Fruit fly (Drosophila melanogaster): ENCODE results near the gene CG15731.

Gene CG15731

DNA sequence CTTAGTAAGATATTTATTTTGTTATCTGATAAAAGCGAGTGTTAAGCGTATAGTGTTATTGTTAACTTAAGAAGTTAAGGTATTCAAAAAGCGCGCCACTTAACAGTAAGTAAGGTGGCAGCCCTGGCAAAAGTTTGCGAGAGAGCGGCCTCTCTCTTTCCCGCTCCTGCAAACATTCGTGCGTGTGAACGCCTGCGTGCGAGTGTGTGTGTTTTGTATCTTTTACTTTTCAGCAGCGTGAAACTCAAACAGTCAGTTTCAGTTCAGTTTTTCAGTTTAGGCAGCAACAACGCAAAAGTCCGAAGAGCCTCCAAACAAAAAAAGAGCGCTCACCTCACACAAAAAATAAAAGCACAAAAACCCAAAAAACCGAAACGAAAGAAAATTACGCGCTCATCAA is 13.8 kb upstream of the CG15731 start (continued):
- TF ChIP-seq CG8290 (GFP tag; optimal IDR thresholded peaks at IDR 0.05) (no peak), CG8290 (tag; optimal IDR thresholded peaks at IDR 0.05) (peak in 1 of 2 experiments; percentile 50)

- TF ChIP-seq sd (tag; optimal IDR thresholded peaks at IDR 0.05) (peak; percentile 32), da (GFP tag; optimal IDR thresholded peaks at IDR 0.05) (no peak), CG17829 (tag; optimal IDR thresholded peaks at IDR 0.05) (peak; percentile 36), BEAF-32 (GFP tag; optimal IDR thresholded peaks at IDR 0.05) (no peak), Dll (GFP tag; IDR thresholded peaks at IDR 0.05; ENCODE audit: partially characterized antibody) (0 out of 4 replicates have a peak, but pooled peaks have one; percentile 21), CG12299 (tag; optimal IDR thresholded peaks at IDR 0.05) (peak; percentile 57), cato (GFP tag; optimal IDR thresholded peaks at IDR 0.05; ENCODE audit: borderline replicate concordance) (no peak), dmrt99B (tag; optimal IDR thresholded peaks at IDR 0.05) (peak; percentile 66), D19B (GFP tag; optimal IDR thresholded peaks at IDR 0.05) (peak; percentile 49), CG8281 (tag; optimal IDR thresholded peaks at IDR 0.05) (peak; percentile 30), danr (GFP tag; IDR thresholded peaks at IDR 0.05) (0 out of 2 replicates have a peak, but pooled peaks have one; percentile 40), CG18619 (GFP tag; optimal IDR thresholded peaks at IDR 0.05) (peak; percentile 52), CG34376 (GFP tag; optimal IDR thresholded peaks at IDR 0.05) (peak; percentile 17), CG3838 (GFP tag; optimal IDR thresholded peaks at IDR 0.05) (no peak), CG11456 (GFP tag; IDR thresholded peaks at IDR 0.05) (peak; percentile 75), exex (tag; optimal IDR thresholded peaks at IDR 0.05) (peak; percentile 6), Hmr (GFP tag; optimal IDR thresholded peaks at IDR 0.05) (peak; percentile 65), Opbp (GFP tag; IDR thresholded peaks at IDR 0.05; ENCODE audit: partially characterized antibody) (no peak), Six4 (GFP tag; optimal IDR thresholded peaks at IDR 0.05) (no peak), Ssrp (tag; optimal IDR thresholded peaks at IDR 0.05) (peak; percentile 52), CG10267 (tag; optimal IDR thresholded peaks at IDR 0.05) (peak; percentile 10), CG12659 (GFP tag; optimal IDR thresholded peaks at IDR 0.05) (peak; percentile 58), z (GFP tag; IDR thresholded peaks at IDR 0.05) (no peak), CG13775 (GFP tag; optimal IDR thresholded peaks at IDR 0.05) (peak; percentile 56), caup (GFP tag; optimal IDR thresholded peaks at IDR 0.05; ENCODE audit: severe bottlenecking) (peak; percentile 59), CG32767 (GFP tag; IDR thresholded peaks at IDR 0.05) (peak; percentile 62; the same call in 1 of the 2 replicates), CG2712 (tag; optimal IDR thresholded peaks at IDR 0.05) (peak; percentile 45), CG8290 (GFP tag; optimal IDR thresholded peaks at IDR 0.05) (no peak), CG8290 (tag; optimal IDR thresholded peaks at IDR 0.05) (peak in 1 of 2 experiments; percentile 21), inv (GFP tag; IDR thresholded peaks at IDR 0.05; ENCODE audit: partially characterized antibody) (no peak), chinmo (GFP tag; IDR thresholded peaks at IDR 0.05; ENCODE audit: partially characterized antibody) (0 out of 4 replicates have a peak, but pooled peaks have one; percentile 50), Atf3 (GFP tag; optimal IDR thresholded peaks at IDR 0.05) (peak; percentile 68), jigr1 (GFP tag; IDR thresholded peaks at IDR 0.05) (no peak), ewg (GFP tag; optimal IDR thresholded peaks at IDR 0.05) (peak; percentile 46), klu (GFP tag; IDR thresholded peaks at IDR 0.05) (peak; percentile 59; the same call in 1 of the 2 replicates), CG11504 (tag; optimal IDR thresholded peaks at IDR 0.05) (peak; percentile 67), vvl (GFP tag; IDR thresholded peaks at IDR 0.05) (peak; percentile 79), seq (GFP tag; IDR thresholded peaks at IDR 0.05) (peak; percentile 67), Blimp-1 (GFP tag; optimal IDR thresholded peaks at IDR 0.05) (peak; percentile 19), tll (GFP tag; optimal IDR thresholded peaks at IDR 0.05) (no peak), Nf-YA (GFP tag; IDR thresholded peaks at IDR 0.05) (0 out of 2 replicates have a peak, but pooled peaks have one; percentile 19), CG16863 (GFP tag; optimal IDR thresholded peaks at IDR 0.05) (no peak), Trl (optimal IDR thresholded peaks at IDR 0.05) (peak; percentile 86 to 97), Trl (GFP tag; optimal IDR thresholded peaks at IDR 0.05) (no peak), schlank (tag; optimal IDR thresholded peaks at IDR 0.05) (peak; percentile 48)
These were observed 12.8 kb upstream of the CG15731 start for dm6 chrX:12470187-12470931.
